Fruit fly (Drosophila melanogaster) whole organism, pupa: ENCODE results near the gene CG44355.

Source experiments
- D1 ChIP-seq: fragments of 200-800 bp; sonication (Bioruptor generic); optimal IDR thresholded peaks from 2 replicates; lab custom pipeline; 2018; ENCODE audit warnings: missing biosample characterization, mild to moderate bottlenecking, missing genetic modification characterization, moderate library complexity
- Pif1A ChIP-seq: fragments of 200-800 bp; sonication (Bioruptor generic); optimal IDR thresholded peaks from 3 replicates; lab custom pipeline; 2016; ENCODE audit warnings: missing biosample characterization, missing genetic modification characterization
- Snoo ChIP-seq: fragments of 200-800 bp; sonication (Bioruptor generic); optimal IDR thresholded peaks from 3 replicates; lab custom pipeline; 2017; ENCODE audit warnings: missing biosample characterization, mild to moderate bottlenecking, missing genetic modification characterization, inconsistent platforms

dm6 chr3L:12294602-12295001 lies 16.0 kb upstream of the CG44355 start:
- TF ChIP-seq Pif1A (no peak), Snoo (tag; lab: Kevin White, UChicago) (no peak), D1 (tag; lab: Kevin White, UChicago) (no peak)
